Worm (Caenorhabditis elegans): Measurements from ENCODE around the gene M03E7.2.

M03E7.2 gene

DNA sequence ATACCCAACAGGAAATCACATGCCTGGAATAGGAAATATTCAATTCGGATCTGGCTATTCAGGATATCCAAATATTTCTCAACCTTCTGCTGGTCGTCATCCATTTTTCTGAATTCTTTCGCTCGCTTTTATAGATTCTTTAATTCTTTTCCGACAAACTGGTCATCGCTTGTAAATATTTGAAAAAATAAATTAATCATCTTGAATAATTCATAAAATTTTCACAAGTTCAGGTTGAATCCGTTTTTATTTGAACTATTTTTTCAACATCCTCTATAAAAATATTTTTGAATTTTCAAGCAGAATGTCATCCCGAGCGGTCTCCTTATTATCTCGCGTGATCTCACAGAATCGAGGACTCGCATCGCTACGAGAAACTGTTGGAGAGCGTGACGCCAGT lies 24.0 kb upstream of the M03E7.2 start, which contains the start of gene mrpl-48:
TSS of gene mrpl-48 (plus strand) at position 301 of the 400 bp plus-strand sequence.
- TF ChIP-seq him-1 (tag; optimal IDR thresholded peaks at IDR 0.05) = no peak
- no peak for TF ChIP-seq W03F9.2 (tag; optimal IDR thresholded peaks at IDR 0.05)
- no peak for TF ChIP-seq dao-5 (tag; optimal IDR thresholded peaks at IDR 0.05)

DNA sequence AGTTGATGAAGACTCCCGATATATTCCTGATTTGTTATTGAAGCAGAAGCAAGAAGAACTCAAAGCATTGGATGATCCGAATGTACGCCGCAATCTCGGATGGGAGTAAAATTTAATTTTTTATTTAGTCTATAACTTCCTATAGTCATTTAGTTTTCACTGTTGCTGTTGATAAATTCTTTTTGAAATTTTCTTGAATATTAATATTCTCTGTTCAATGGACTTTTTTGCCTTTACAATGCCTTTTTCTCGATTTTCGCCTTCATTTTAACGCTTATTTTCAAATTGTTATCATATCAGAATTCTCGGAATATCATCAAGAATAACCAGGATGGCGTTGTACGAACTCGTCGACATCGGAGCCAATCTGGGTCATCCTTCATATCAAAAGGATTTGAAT lies 23.1 kb upstream of the M03E7.2 start, which contains the start of gene crn-2:
TSS of gene crn-2 (plus strand) at position 301 of the 400 bp plus-strand sequence.
- no peak for TF ChIP-seq him-1 (tag; optimal IDR thresholded peaks at IDR 0.05)
- TF ChIP-seq dao-5 (tag; optimal IDR thresholded peaks at IDR 0.05) = no peak
- TF ChIP-seq W03F9.2 (tag; optimal IDR thresholded peaks at IDR 0.05) = no peak

- TF ChIP-seq W03F9.2 (tag; optimal IDR thresholded peaks at IDR 0.05) (peak; percentile 1), him-1 (tag; optimal IDR thresholded peaks at IDR 0.05) (no peak), dao-5 (tag; optimal IDR thresholded peaks at IDR 0.05) (no peak)
Measured at ce11 chrV:5596391-5597030, 20.9 kb upstream of the M03E7.2 start, which contains the start of gene zhit-1. zhit-1 (minus strand) TSS chrV:5596551.

- TF ChIP-seq him-1 (tag; optimal IDR thresholded peaks at IDR 0.05) (no peak), dao-5 (tag; optimal IDR thresholded peaks at IDR 0.05) (no peak), W03F9.2 (tag; optimal IDR thresholded peaks at IDR 0.05) (no peak)
Measured at ce11 chrV:5601263-5601662, 16.1 kb upstream of the M03E7.2 start, which contains the start of gene CD4.8. CD4.8 (minus strand) TSS chrV:5601363.

ce11 chrV:5606255-5606654 lies 11.1 kb upstream of the M03E7.2 start, which contains the start of gene CD4.1:
CD4.1 (plus strand) TSS chrV:5606555.
- TF ChIP-seq W03F9.2 (tag; optimal IDR thresholded peaks at IDR 0.05) (no peak), dao-5 (tag; optimal IDR thresholded peaks at IDR 0.05) (no peak), him-1 (tag; optimal IDR thresholded peaks at IDR 0.05) (no peak)

DNA sequence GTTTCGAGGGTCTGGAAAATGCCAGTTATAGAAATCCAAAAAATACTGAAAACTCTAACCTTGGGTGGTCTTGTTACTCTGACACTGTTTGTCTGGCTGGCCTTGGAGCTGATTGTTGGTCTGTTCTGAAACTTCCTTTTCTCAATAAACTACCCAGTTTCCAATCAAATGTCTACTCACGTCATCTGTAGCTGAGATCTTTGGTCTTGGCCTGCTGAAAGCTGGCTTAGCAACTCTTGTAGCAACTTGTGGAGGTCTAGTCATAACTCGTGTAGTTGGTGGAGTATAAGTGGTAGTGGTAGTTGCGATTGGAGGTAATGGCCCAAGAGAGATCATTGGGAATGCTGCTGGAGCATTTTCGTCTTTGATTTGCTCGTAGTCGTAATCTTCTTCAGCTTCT lies 7.2 kb upstream of the M03E7.2 start:
- TF ChIP-seq dao-5 (tag; optimal IDR thresholded peaks at IDR 0.05) (no peak), him-1 (tag; optimal IDR thresholded peaks at IDR 0.05) (no peak), W03F9.2 (tag; optimal IDR thresholded peaks at IDR 0.05) (no peak)

ce11 chrV:5613109-5613508 lies 4.3 kb upstream of the M03E7.2 start, which contains the start of gene lrpc-1:
lrpc-1 (minus strand) TSS chrV:5613209.
- TF ChIP-seq dao-5 (tag; optimal IDR thresholded peaks at IDR 0.05) (no peak), him-1 (tag; optimal IDR thresholded peaks at IDR 0.05) (no peak), W03F9.2 (tag; optimal IDR thresholded peaks at IDR 0.05) (no peak)

ce11 chrV:5614724-5615123 lies 2.7 kb upstream of the M03E7.2 start, which contains the start of gene M03E7.3:
M03E7.3 (plus strand) TSS chrV:5615024.
- no peak for TF ChIP-seq dao-5 (tag; optimal IDR thresholded peaks at IDR 0.05)
- TF ChIP-seq him-1 (tag; optimal IDR thresholded peaks at IDR 0.05) = no peak
- TF ChIP-seq W03F9.2 (tag; optimal IDR thresholded peaks at IDR 0.05) = no peak

DNA sequence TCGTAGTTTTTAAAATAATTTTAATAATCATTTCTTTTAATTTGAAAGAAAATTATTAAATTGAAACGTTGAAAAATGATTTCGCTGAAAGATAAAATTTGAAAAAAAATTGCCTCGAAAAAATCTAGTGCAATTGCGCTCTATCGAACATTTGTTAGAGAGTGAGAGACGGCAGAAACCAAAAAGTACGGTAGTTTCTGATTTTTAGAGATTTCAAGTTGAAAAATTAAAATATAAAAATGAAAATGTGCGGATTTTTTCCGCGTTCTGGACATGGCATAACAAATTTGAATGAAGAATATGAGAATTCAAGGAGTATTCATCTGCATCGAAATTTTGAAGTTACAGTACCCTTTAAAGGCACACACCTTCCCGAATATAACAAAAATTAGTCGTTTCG lies 2.0 kb downstream of the M03E7.2 start:
- TF ChIP-seq him-1 (tag; optimal IDR thresholded peaks at IDR 0.05) (no peak), dao-5 (tag; optimal IDR thresholded peaks at IDR 0.05) (no peak), W03F9.2 (tag; optimal IDR thresholded peaks at IDR 0.05) (no peak)

- TF ChIP-seq dao-5 (tag; optimal IDR thresholded peaks at IDR 0.05) = no peak
Measured at ce11 chrV:5620040-5620439, 2.6 kb downstream of the M03E7.2 start, which contains the start of gene memb-2. memb-2 (minus strand) TSS chrV:5620140.

- no peak for TF ChIP-seq dao-5 (tag; optimal IDR thresholded peaks at IDR 0.05)
Measured at ce11 chrV:5621390-5621789, 4.0 kb downstream of the M03E7.2 start, which contains the start of gene M03E7.1. M03E7.1 (plus strand) TSS chrV:5621690.

- TF ChIP-seq him-1 (tag; optimal IDR thresholded peaks at IDR 0.05) = no peak
- TF ChIP-seq dao-5 (tag; optimal IDR thresholded peaks at IDR 0.05) = no peak
- TF ChIP-seq W03F9.2 (tag; optimal IDR thresholded peaks at IDR 0.05) = no peak
Measured at ce11 chrV:5628014-5628413, 10.6 kb downstream of the M03E7.2 start.

DNA sequence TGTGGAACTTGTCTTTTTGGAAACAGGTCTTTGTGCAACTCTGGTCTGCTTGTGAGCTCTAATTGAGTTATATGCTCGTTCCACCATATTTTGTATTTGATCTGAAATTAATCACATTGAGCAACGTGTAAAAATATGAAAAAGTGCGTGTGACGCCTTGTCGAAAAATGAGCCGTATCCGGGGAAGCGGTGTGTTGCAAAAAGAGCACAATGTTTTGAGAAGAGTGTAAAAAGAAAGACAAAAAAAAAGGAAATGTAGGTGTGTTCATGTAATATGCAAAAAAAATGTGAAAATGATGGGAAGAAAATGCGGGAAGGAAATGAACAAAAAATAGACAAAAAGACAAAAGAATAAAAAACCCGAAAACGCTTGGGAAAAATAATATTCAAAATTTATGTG lies 13.4 kb downstream of the M03E7.2 start, which contains the start of gene acy-4:
TSS of gene acy-4 (minus strand) at position 101 of the 400 bp plus-strand sequence.
- no peak for TF ChIP-seq W03F9.2 (tag; optimal IDR thresholded peaks at IDR 0.05)
- TF ChIP-seq dao-5 (tag; optimal IDR thresholded peaks at IDR 0.05) = no peak
- no peak for TF ChIP-seq him-1 (tag; optimal IDR thresholded peaks at IDR 0.05)

- no peak for TF ChIP-seq him-1 (tag; optimal IDR thresholded peaks at IDR 0.05)
- TF ChIP-seq W03F9.2 (tag; optimal IDR thresholded peaks at IDR 0.05) = no peak
- TF ChIP-seq dao-5 (tag; optimal IDR thresholded peaks at IDR 0.05) = no peak
Measured at ce11 chrV:5634445-5634844, 17.0 kb downstream of the M03E7.2 start.

ce11 chrV:5644171-5644570 lies 26.8 kb downstream of the M03E7.2 start, which contains the start of gene srx-117:
srx-117 (plus strand) TSS chrV:5644471.
- TF ChIP-seq dao-5 (tag; optimal IDR thresholded peaks at IDR 0.05) = no peak
- TF ChIP-seq him-1 (tag; optimal IDR thresholded peaks at IDR 0.05) = no peak
- no peak for TF ChIP-seq W03F9.2 (tag; optimal IDR thresholded peaks at IDR 0.05)
